Fruit fly (Drosophila melanogaster) whole organism, embryonic: Measurements from ENCODE around the gene CG32751.

Experiments
- Awh ChIP-seq: fragments of 200-800 bp; sonication (Bioruptor generic); IDR thresholded peaks from 2 replicates; pipeline ENCODE4, ENCODE4 v1.3.6; 2022; ENCODE audit warnings: missing biosample characterization, missing genetic modification characterization
- BEAF-32 ChIP-seq: fragments of 200-800 bp; sonication (Bioruptor generic); optimal IDR thresholded peaks from 3 replicates; lab custom pipeline; 2017; ENCODE audit warnings: missing biosample characterization, missing genetic modification characterization, mild to moderate bottlenecking, moderate library complexity, missing genetic modification reagents
- CG1024 ChIP-seq: fragments of 200-800 bp; sonication (Bioruptor generic); IDR thresholded peaks from 2 replicates; pipeline ENCODE4 v1.3.6; 2022; ENCODE audit warnings: missing biosample characterization, missing genetic modification characterization
- CG10267 ChIP-seq: fragments of 200-800 bp; sonication (Bioruptor generic); optimal IDR thresholded peaks from 2 replicates; lab custom pipeline; 2018; ENCODE audit warnings: missing biosample characterization, mild to moderate bottlenecking, missing genetic modification characterization, moderate library complexity
- CG12391 ChIP-seq: fragments of 200-800 bp; sonication (Bioruptor generic); optimal IDR thresholded peaks from 3 replicates; lab custom pipeline; 2018; ENCODE audit warnings: missing biosample characterization, mild to moderate bottlenecking, missing genetic modification characterization, moderate library complexity
- CG14014 ChIP-seq: fragments of 200-800 bp; sonication (Bioruptor generic); IDR thresholded peaks from 2 replicates; pipeline ENCODE4 v1.3.6; 2022; ENCODE audit warnings: missing biosample characterization, missing genetic modification characterization
- CG18011 ChIP-seq: fragments of 200-800 bp; sonication (Bioruptor generic); optimal IDR thresholded peaks from 2 replicates; lab custom pipeline; 2017; ENCODE audit warnings: missing biosample characterization, missing genetic modification characterization, mild to moderate bottlenecking, moderate library complexity, missing genotype
- CG18599 ChIP-seq: fragments of 200-800 bp; sonication (Bioruptor generic); optimal IDR thresholded peaks from 3 replicates; lab custom pipeline; 2017; ENCODE audit warnings: missing biosample characterization, missing genetic modification characterization, mild to moderate bottlenecking, moderate library complexity, missing genetic modification reagents
- CG2120 ChIP-seq: fragments of 200-800 bp; sonication (Bioruptor generic); optimal IDR thresholded peaks from 3 replicates; lab custom pipeline; 2016; ENCODE audit warnings: missing biosample characterization, missing genetic modification characterization
- CG34422 ChIP-seq: fragments of 200-800 bp; sonication (Bioruptor generic); IDR thresholded peaks from 3 replicates; pipeline ENCODE4 v1.3.6; 2022; ENCODE audit warnings: missing biosample characterization, missing genetic modification characterization
- CG7271 ChIP-seq: fragments of 200-800 bp; sonication (Bioruptor generic); optimal IDR thresholded peaks from 2 replicates; lab custom pipeline; 2018; ENCODE audit warnings: missing biosample characterization, mild to moderate bottlenecking, missing genetic modification characterization, moderate library complexity
- CG7839 ChIP-seq: fragments of 200-800 bp; sonication (Bioruptor generic); optimal IDR thresholded peaks from 3 replicates; lab custom pipeline; 2018; ENCODE audit warnings: missing biosample characterization, mild to moderate bottlenecking, missing genetic modification characterization, moderate library complexity
- CG8290 ChIP-seq, 3 experiments: fragments of 200-800 bp; sonication (Bioruptor generic); optimal IDR thresholded peaks; 2 replicates each; lab custom pipeline; 2016 to 2019; ENCODE audit warnings: missing biosample characterization in 3 of 3, missing genetic modification characterization in 3 of 3, mild to moderate bottlenecking in 2 of 3, moderate library complexity in 1 of 3
- CG8924 ChIP-seq: fragments of 200-800 bp; optimal IDR thresholded peaks from 3 replicates; lab custom pipeline; 2019; ENCODE audit warnings: missing biosample characterization, mild to moderate bottlenecking, missing genetic modification characterization, moderate library complexity
- CG9817 ChIP-seq: fragments of 200-800 bp; sonication (Bioruptor generic); optimal IDR thresholded peaks from 2 replicates; lab custom pipeline; 2018; ENCODE audit warnings: missing biosample characterization, mild to moderate bottlenecking, missing genetic modification characterization, moderate library complexity
- CG9932 ChIP-seq: fragments of 200-800 bp; sonication (Bioruptor generic); IDR thresholded peaks from 2 replicates; pipeline ENCODE4 v1.3.6; 2022; ENCODE audit warnings: missing biosample characterization, missing genetic modification characterization
- D19B ChIP-seq: fragments of 200-800 bp; sonication (Bioruptor generic); optimal IDR thresholded peaks from 2 replicates; lab custom pipeline; 2017; ENCODE audit warnings: missing biosample characterization, mild to moderate bottlenecking, missing genetic modification characterization
- Dip3 ChIP-seq: fragments of 200-800 bp; sonication (Bioruptor generic); optimal IDR thresholded peaks from 3 replicates; lab custom pipeline; 2016; ENCODE audit warnings: missing biosample characterization, missing genetic modification characterization
- Dll ChIP-seq: fragments of 200-800 bp; sonication (Bioruptor generic); IDR thresholded peaks from 4 replicates; pipeline ENCODE4 v1.3.6; 2022; ENCODE audit warnings: missing biosample characterization, missing genetic modification characterization; ENCODE audit not compliant: partially characterized antibody
- Doc2 ChIP-seq: fragments of 200-800 bp; sonication (Bioruptor generic); IDR thresholded peaks from 2 replicates; pipeline ENCODE4 v1.3.6; 2022; ENCODE audit warnings: missing biosample characterization, missing genetic modification characterization
- Elba2 ChIP-seq: fragments of 200-800 bp; sonication (Bioruptor generic); optimal IDR thresholded peaks from 3 replicates; lab custom pipeline; 2016; ENCODE audit warnings: missing biosample characterization, missing genetic modification characterization
- HLH4C ChIP-seq: fragments of 200-800 bp; sonication (Bioruptor generic); IDR thresholded peaks from 3 replicates; pipeline ENCODE4 v1.3.6; 2022; ENCODE audit warnings: missing biosample characterization, missing genetic modification characterization; ENCODE audit not compliant: partially characterized antibody
- Nf-YB ChIP-seq: fragments of 200-800 bp; sonication (Bioruptor generic); optimal IDR thresholded peaks from 3 replicates; lab custom pipeline; 2019; ENCODE audit warnings: missing biosample characterization, mild to moderate bottlenecking, missing genetic modification characterization, moderate library complexity
- Scr ChIP-seq: fragments of 200-800 bp; sonication (Bioruptor generic); IDR thresholded peaks from 2 replicates; pipeline ENCODE4 v1.3.6; 2022; ENCODE audit warnings: missing biosample characterization, missing genetic modification characterization; ENCODE audit not compliant: partially characterized antibody
- Spps ChIP-seq: fragments of 200-800 bp; sonication (Bioruptor generic); optimal IDR thresholded peaks from 2 replicates; lab custom pipeline; 2018; ENCODE audit warnings: missing biosample characterization, mild to moderate bottlenecking, missing genetic modification characterization
- Xbp1 ChIP-seq: fragments of 200-800 bp; sonication (Bioruptor generic); optimal IDR thresholded peaks from 3 replicates; lab custom pipeline; 2016; ENCODE audit warnings: missing biosample characterization, mild to moderate bottlenecking, missing genetic modification characterization
- aop ChIP-seq: fragments of 200-800 bp; sonication (Bioruptor generic); IDR thresholded peaks from 2 replicates; pipeline ENCODE4 v1.3.6; 2022; ENCODE audit warnings: missing biosample characterization, missing genetic modification characterization
- ap ChIP-seq: fragments of 200-800 bp; sonication (Bioruptor generic); IDR thresholded peaks from 2 replicates; pipeline ENCODE4 v1.3.6; 2022; ENCODE audit warnings: missing biosample characterization, missing genetic modification characterization
- ase ChIP-seq: fragments of 200-800 bp; sonication (Bioruptor generic); IDR thresholded peaks from 3 replicates; pipeline ENCODE4 v1.3.6; 2022; ENCODE audit warnings: missing biosample characterization, missing genetic modification characterization
- btn ChIP-seq: fragments of 200-800 bp; sonication (Bioruptor generic); optimal IDR thresholded peaks from 2 replicates; lab custom pipeline; 2016; ENCODE audit warnings: missing biosample characterization, missing genetic modification characterization
- cg ChIP-seq: fragments of 200-800 bp; sonication (Bioruptor generic); optimal IDR thresholded peaks from 3 replicates; lab custom pipeline; 2019; ENCODE audit warnings: missing biosample characterization, mild to moderate bottlenecking, missing genetic modification characterization, moderate library complexity
- crp ChIP-seq, 2 experiments: fragments of 200-800 bp; sonication (Bioruptor generic); optimal IDR thresholded peaks; 2 replicates in 1 of 2; 3 replicates in 1 of 2; lab custom pipeline; 2017; ENCODE audit warnings: missing biosample characterization in 2 of 2, missing genetic modification characterization in 2 of 2, mild to moderate bottlenecking in 1 of 2, moderate library complexity in 1 of 2
- dimm ChIP-seq: fragments of 200-800 bp; sonication (Bioruptor generic); IDR thresholded peaks from 2 replicates; pipeline ENCODE4 v1.3.6; 2022; ENCODE audit warnings: missing biosample characterization, missing genetic modification characterization
- dpn ChIP-seq, 2 experiments: fragments of 200-800 bp; sonication (Bioruptor generic); optimal IDR thresholded peaks; 3 replicates each; lab custom pipeline; 2016; ENCODE audit warnings: missing biosample characterization in 2 of 2, missing genetic modification characterization in 2 of 2
- ems ChIP-seq: fragments of 200-800 bp; sonication (Bioruptor generic); optimal IDR thresholded peaks from 3 replicates; lab custom pipeline; 2016; ENCODE audit warnings: missing biosample characterization, missing genetic modification characterization
- fru ChIP-seq: fragments of >200 bp; optimal IDR thresholded peaks from 2 replicates; lab custom pipeline; 2017
- gcm2 ChIP-seq: fragments of 200-800 bp; sonication (Bioruptor generic); optimal IDR thresholded peaks from 2 replicates; lab custom pipeline; 2016; ENCODE audit warnings: missing biosample characterization, missing genetic modification characterization
- ham ChIP-seq: fragments of 200-800 bp; sonication (Bioruptor generic); IDR thresholded peaks from 2 replicates; pipeline ENCODE4 v1.3.6; 2022; ENCODE audit warnings: missing biosample characterization, missing genetic modification characterization
- ind ChIP-seq: fragments of 200-800 bp; sonication (Bioruptor generic); optimal IDR thresholded peaks from 3 replicates; lab custom pipeline; 2016; ENCODE audit warnings: missing biosample characterization, missing genetic modification characterization
- insv ChIP-seq, 2 experiments: fragments of 200-800 bp; sonication (Bioruptor generic); optimal IDR thresholded peaks; 3 replicates each; lab custom pipeline; 2016 to 2018; ENCODE audit warnings: missing biosample characterization in 2 of 2, missing genetic modification characterization in 2 of 2
- klu ChIP-seq: fragments of 200-800 bp; sonication (Bioruptor generic); IDR thresholded peaks from 2 replicates; pipeline ENCODE4 v1.3.6; 2022; ENCODE audit warnings: missing biosample characterization, missing genetic modification characterization
- lilli ChIP-seq: fragments of 200-800 bp; sonication (Bioruptor generic); optimal IDR thresholded peaks from 3 replicates; lab custom pipeline; 2016; ENCODE audit warnings: missing biosample characterization, missing genetic modification characterization
- nmo ChIP-seq: fragments of 200-800 bp; sonication (Bioruptor generic); optimal IDR thresholded peaks from 2 replicates; lab custom pipeline; 2018; ENCODE audit warnings: missing biosample characterization, mild to moderate bottlenecking, missing genetic modification characterization, moderate library complexity
- ssp ChIP-seq: fragments of 200-800 bp; sonication (Bioruptor generic); IDR thresholded peaks from 2 replicates; pipeline ENCODE4 v1.3.6; 2022; ENCODE audit warnings: missing biosample characterization, missing genetic modification characterization
- trh ChIP-seq: fragments of 200-800 bp; sonication (Bioruptor generic); optimal IDR thresholded peaks from 2 replicates; lab custom pipeline; 2016; ENCODE audit warnings: missing biosample characterization, missing genetic modification characterization
- ttk ChIP-seq: fragments of 200-800 bp; sonication (Bioruptor generic); IDR thresholded peaks from 2 replicates; pipeline ENCODE4 v2.1.2; 2022; ENCODE audit warnings: missing biosample characterization, missing genetic modification characterization
- usp ChIP-seq: fragments of >200 bp; optimal IDR thresholded peaks from 2 replicates; lab custom pipeline; 2017; ENCODE audit warnings: missing biosample characterization, missing genetic modification characterization

CG32751 gene

dm6 chrX:6224225-6225190 is 26.1 kb upstream of the CG32751 start, which contains the start of gene sqh (continued):
- TF ChIP-seq klu (GFP tag; lab: Robert Waterston, UW) (peak; percentile 82), Spps (tag; lab: Kevin White, UChicago) (peak; percentile 36), Dll (GFP tag; lab: Robert Waterston, UW) (no peak), CG7839 (peak; percentile 92), Nf-YB (GFP tag; lab: Kevin White, UChicago) (peak; percentile 69), CG9817 (tag; lab: Kevin White, UChicago) (peak; percentile 90), CG8290 (GFP tag; optimal IDR thresholded peaks at IDR 0.05; lab: Kevin White, UChicago) (peak; percentile 60), CG8290 (tag; optimal IDR thresholded peaks at IDR 0.05; lab: Kevin White, UChicago) (peak in 1 of 2 experiments; percentile 55), CG7271 (tag; lab: Kevin White, UChicago) (no peak), CG18599 (GFP tag; lab: Kevin White, UChicago) (peak; percentile 90), CG1024 (GFP tag; lab: Robert Waterston, UW) (peak; percentile 38; the same call in 1 of the 2 replicates), trh (GFP tag; lab: Kevin White, UChicago) (peak; percentile 24), gcm2 (GFP tag; lab: Kevin White, UChicago) (peak; percentile 68), ems (peak; percentile 60), Xbp1 (GFP tag; lab: Kevin White, UChicago) (peak; percentile 84), ind (GFP tag; lab: Kevin White, UChicago) (peak; percentile 82), D19B (peak; percentile 67), ham (peak; percentile 72), Elba2 (GFP tag; lab: Kevin White, UChicago) (no peak), CG14014 (GFP tag; lab: Robert Waterston, UW) (peak; percentile 88), ase (GFP tag; lab: Robert Waterston, UW) (peak; percentile 80), nmo (GFP tag; lab: Kevin White, UChicago) (peak; percentile 92), BEAF-32 (GFP tag; lab: Kevin White, UChicago) (no peak), CG12391 (tag; lab: Kevin White, UChicago) (peak; percentile 90), CG2120 (GFP tag; lab: Kevin White, UChicago) (peak; percentile 83), ap (GFP tag; lab: Robert Waterston, UW) (peak; percentile 78), Awh (GFP tag; lab: Robert Waterston, UW) (peak; percentile 76), insv (GFP tag; optimal IDR thresholded peaks at IDR 0.05; lab: Kevin White, UChicago) (peak in 1 of 2 experiments; percentile 58), Doc2 (GFP tag; lab: Robert Waterston, UW) (peak; percentile 44; the same call in 1 of the 2 replicates), Dip3 (GFP tag; lab: Kevin White, UChicago) (peak; percentile 63), aop (GFP tag; lab: Robert Waterston, UW) (peak; percentile 56; the same call in 1 of the 2 replicates), fru (lab: Kevin White, UChicago) (no peak), btn (no peak), ssp (GFP tag; lab: Robert Waterston, UW) (peak; percentile 77), CG34422 (peak; percentile 88), Scr (GFP tag; lab: Robert Waterston, UW) (no peak), HLH4C (no peak), dpn (GFP tag; optimal IDR thresholded peaks at IDR 0.05; lab: Kevin White, UChicago) (peak; percentile 52 to 85), CG10267 (tag; lab: Kevin White, UChicago) (peak; percentile 64), CG8924 (tag; lab: Kevin White, UChicago) (peak; percentile 91), crp (GFP tag; optimal IDR thresholded peaks at IDR 0.05; lab: Kevin White, UChicago) (peak in 1 of 2 experiments; percentile 48), lilli (peak; percentile 85), CG18011 (GFP tag; lab: Kevin White, UChicago) (peak; percentile 73), ttk (GFP tag; lab: Robert Waterston, UW) (peak; percentile 84), CG9932 (GFP tag; lab: Robert Waterston, UW) (peak; percentile 89), cg (GFP tag; lab: Kevin White, UChicago) (peak; percentile 98), usp (no peak), dimm (peak; percentile 62; the same call in 1 of the 2 replicates)
